Fruit fly (Drosophila melanogaster) whole organism, wandering third instar larva: ENCODE measurements around the gene CG31809.

ENCODE experiments used
- Abd-B ChIP-seq: fragments of >200 bp; optimal IDR thresholded peaks from 2 replicates; lab custom pipeline; 2017; ENCODE audit warnings: missing biosample characterization, missing genetic modification characterization
- CG32264 ChIP-seq: fragments of 200-800 bp; sonication (Bioruptor generic); optimal IDR thresholded peaks from 2 replicates; lab custom pipeline; 2016; ENCODE audit warnings: missing biosample characterization, missing genetic modification characterization
- CG9705 ChIP-seq: fragments of 200-800 bp; sonication (Bioruptor generic); optimal IDR thresholded peaks from 2 replicates; lab custom pipeline; 2018; ENCODE audit warnings: missing biosample characterization, mild to moderate bottlenecking, missing genetic modification characterization
- CrebA ChIP-seq: fragments of 200-800 bp; sonication (Bioruptor generic); optimal IDR thresholded peaks from 2 replicates; lab custom pipeline; 2016; ENCODE audit warnings: missing biosample characterization, mild to moderate bottlenecking, missing genetic modification characterization, borderline replicate concordance
- Dfd ChIP-seq: fragments of >200 bp; optimal IDR thresholded peaks from 2 replicates; lab custom pipeline; 2017; ENCODE audit warnings: missing biosample characterization, missing genetic modification characterization
- Dif ChIP-seq: fragments of 200-275, 200-300 bp; sonication (Bioruptor generic); optimal IDR thresholded peaks from 2 replicates; lab custom pipeline; 2018; ENCODE audit warnings: missing biosample characterization, missing genetic modification characterization; ENCODE audit not compliant: partially characterized antibody
- GATAd ChIP-seq: sonication (Bioruptor generic); optimal IDR thresholded peaks from 2 replicates; lab custom pipeline; 2016; ENCODE audit warnings: missing biosample characterization, missing genetic modification characterization
- HLH106 ChIP-seq: fragments of 200-800 bp; optimal IDR thresholded peaks from 3 replicates; lab custom pipeline; 2019; ENCODE audit warnings: missing biosample characterization, mild to moderate bottlenecking, missing genetic modification characterization, moderate library complexity
- Hnf4 ChIP-seq: fragments of 200-800 bp; sonication (Bioruptor generic); optimal IDR thresholded peaks from 2 replicates; lab custom pipeline; 2016; ENCODE audit warnings: missing biosample characterization, mild to moderate bottlenecking, missing genetic modification characterization
- Hr78 ChIP-seq: fragments of >200 bp; optimal IDR thresholded peaks from 2 replicates; lab custom pipeline; 2017; ENCODE audit warnings: missing biosample characterization, missing genetic modification characterization
- Hr83 ChIP-seq: fragments of 200-300 bp; sonication (Bioruptor generic); optimal IDR thresholded peaks from 2 replicates; lab custom pipeline; 2016; ENCODE audit warnings: missing biosample characterization, mild to moderate bottlenecking, missing genetic modification characterization, moderate library complexity; ENCODE audit not compliant: poor library complexity, severe bottlenecking
- Jra ChIP-seq: sonication (Bioruptor generic); optimal IDR thresholded peaks from 2 replicates; lab custom pipeline; 2016; ENCODE audit warnings: missing biosample characterization, missing genetic modification characterization
- Mio ChIP-seq: sonication (Bioruptor generic); optimal IDR thresholded peaks from 2 replicates; lab custom pipeline; 2016; ENCODE audit warnings: missing biosample characterization, missing genetic modification characterization
- Myc ChIP-seq: fragments of >200 bp; optimal IDR thresholded peaks from 2 replicates; lab custom pipeline; 2017
- N ChIP-seq: fragments of >200 bp; optimal IDR thresholded peaks from 2 replicates; lab custom pipeline; 2018; ENCODE audit warnings: missing biosample characterization, missing external identifiers, missing genetic modification characterization
- OdsH ChIP-seq: fragments of 200-800 bp; sonication (Bioruptor generic); optimal IDR thresholded peaks from 2 replicates; lab custom pipeline; 2016; ENCODE audit warnings: missing biosample characterization, mild to moderate bottlenecking, missing genetic modification characterization
- Sp1 ChIP-seq: fragments of 200-800 bp; sonication (Bioruptor generic); optimal IDR thresholded peaks from 3 replicates; lab custom pipeline; 2019; ENCODE audit warnings: missing biosample characterization, mild to moderate bottlenecking, missing genetic modification characterization, moderate library complexity
- Vsx2 ChIP-seq: fragments of 200-300, 225-300 bp; sonication (Bioruptor generic); optimal IDR thresholded peaks from 2 replicates; lab custom pipeline; 2018; ENCODE audit warnings: missing biosample characterization, missing genetic modification characterization; ENCODE audit not compliant: partially characterized antibody
- br ChIP-seq: fragments of 200-800 bp; sonication (Bioruptor generic); optimal IDR thresholded peaks from 2 replicates; lab custom pipeline; 2016; ENCODE audit warnings: missing biosample characterization, missing genetic modification characterization
- brk ChIP-seq: fragments of 200-800 bp; sonication (Bioruptor generic); optimal IDR thresholded peaks from 2 replicates; lab custom pipeline; 2016; ENCODE audit warnings: missing biosample characterization, mild to moderate bottlenecking, missing genetic modification characterization
- dl ChIP-seq, 2 experiments: fragments of 175-275, 200-275 bp in 1 of 2; fragments of 200-275 bp in 1 of 2; sonication (Bioruptor generic); optimal IDR thresholded peaks; lab custom pipeline; 2018; ENCODE audit warnings: mild to moderate bottlenecking in 2 of 2, missing biosample characterization in 2 of 2, missing genetic modification characterization in 2 of 2, moderate library complexity in 2 of 2; ENCODE audit not compliant: partially characterized antibody in 2 of 2, insufficient read depth in 1 of 2
- dmrt93B ChIP-seq: fragments of 200-800 bp; sonication (Bioruptor generic); optimal IDR thresholded peaks from 2 replicates; lab custom pipeline; 2018; ENCODE audit warnings: missing biosample characterization, mild to moderate bottlenecking, missing genetic modification characterization
- dsf ChIP-seq: sonication (Bioruptor generic); optimal IDR thresholded peaks from 2 replicates; lab custom pipeline; 2016; ENCODE audit warnings: missing biosample characterization, missing genetic modification characterization, borderline replicate concordance
- ey ChIP-seq: fragments of 200-800 bp; sonication (Bioruptor generic); optimal IDR thresholded peaks from 2 replicates; lab custom pipeline; 2016; ENCODE audit warnings: missing biosample characterization, missing genetic modification characterization
- foxo ChIP-seq, 2 experiments: fragments of 200-800 bp; sonication (Bioruptor generic); optimal IDR thresholded peaks; 2 replicates in 1 of 2; 3 replicates in 1 of 2; lab custom pipeline; 2016 to 2017; ENCODE audit warnings: missing biosample characterization in 2 of 2, missing genetic modification characterization in 2 of 2
- fru ChIP-seq: fragments of 200-800 bp; sonication (Bioruptor generic); optimal IDR thresholded peaks from 3 replicates; lab custom pipeline; 2016; ENCODE audit warnings: missing biosample characterization, mild to moderate bottlenecking, missing genetic modification characterization
- h ChIP-seq: fragments of 200-800 bp; sonication (Bioruptor generic); optimal IDR thresholded peaks from 3 replicates; lab custom pipeline; 2016; ENCODE audit warnings: missing biosample characterization, mild to moderate bottlenecking, missing genetic modification characterization
- jim ChIP-seq: fragments of 175-275, 200-325 bp; sonication (Bioruptor generic); optimal IDR thresholded peaks from 2 replicates; lab custom pipeline; 2016; ENCODE audit warnings: missing biosample characterization, mild to moderate bottlenecking, missing genetic modification characterization
- lola ChIP-seq: fragments of >200 bp; optimal IDR thresholded peaks from 2 replicates; lab custom pipeline; 2017; ENCODE audit warnings: missing biosample characterization, missing genetic modification characterization
- pan ChIP-seq: fragments of >200 bp; optimal IDR thresholded peaks from 2 replicates; lab custom pipeline; 2017
- psq ChIP-seq: fragments of 200-800 bp; sonication (Bioruptor generic); optimal IDR thresholded peaks from 3 replicates; lab custom pipeline; 2017; ENCODE audit warnings: missing biosample characterization, mild to moderate bottlenecking, missing genetic modification characterization, moderate library complexity
- rgr ChIP-seq: fragments of 200-800 bp; sonication (Bioruptor generic); optimal IDR thresholded peaks from 3 replicates; lab custom pipeline; 2016; ENCODE audit warnings: missing biosample characterization, mild to moderate bottlenecking, missing genetic modification characterization
- sage ChIP-seq: fragments of 200-800 bp; sonication (Bioruptor generic); optimal IDR thresholded peaks from 2 replicates; lab custom pipeline; 2016; ENCODE audit warnings: missing biosample characterization, mild to moderate bottlenecking, missing genetic modification characterization
- sv ChIP-seq: fragments of 200-800 bp; sonication (Bioruptor generic); optimal IDR thresholded peaks from 3 replicates; lab custom pipeline; 2016; ENCODE audit warnings: missing biosample characterization, missing genetic modification characterization
- tai ChIP-seq: sonication (Bioruptor generic); optimal IDR thresholded peaks from 2 replicates; lab custom pipeline; 2016; ENCODE audit warnings: missing biosample characterization, missing genetic modification characterization
- usp ChIP-seq: fragments of >200 bp; optimal IDR thresholded peaks from 2 replicates; lab custom pipeline; 2017; ENCODE audit warnings: missing biosample characterization, missing genetic modification characterization
- woc ChIP-seq: sonication (Bioruptor generic); optimal IDR thresholded peaks from 2 replicates; lab custom pipeline; 2016; ENCODE audit warnings: missing biosample characterization, mild to moderate bottlenecking, missing genetic modification characterization

The CG31809 gene

DNA sequence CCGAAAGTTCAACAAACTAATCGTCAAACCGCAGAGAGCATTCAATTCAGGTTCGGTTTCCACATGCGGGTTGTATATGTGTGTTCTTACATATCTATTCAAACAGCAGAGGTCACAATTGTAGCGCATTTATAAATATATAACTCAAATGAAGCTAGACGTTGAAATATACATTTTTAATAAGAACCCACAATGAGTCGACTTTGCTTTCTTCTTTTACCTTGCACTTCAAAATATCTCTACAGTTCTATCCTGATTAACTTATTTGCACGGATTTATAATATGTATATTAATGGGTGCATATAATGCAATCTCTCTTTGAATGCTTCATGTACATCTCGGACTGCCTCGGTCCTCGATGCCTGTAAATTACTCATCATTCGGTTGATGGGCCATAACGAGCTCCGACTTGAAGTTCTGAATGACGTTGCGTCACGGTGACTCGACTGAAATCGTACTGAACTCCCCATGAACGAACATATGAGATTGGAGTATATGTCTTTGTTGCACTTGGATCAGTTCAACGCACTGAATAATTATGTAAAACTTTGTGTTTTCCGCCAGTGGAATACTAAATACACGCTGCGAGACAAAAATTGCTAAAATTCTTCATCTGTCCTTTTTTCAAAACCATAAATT lies 40.1 kb downstream of the CG31809 start (continued):
- no peak for TF ChIP-seq brk
- no peak for TF ChIP-seq dmrt93B (GFP tag; lab: Kevin White, UChicago)
- no peak for TF ChIP-seq pan (lab: Kevin White, UChicago)
- TF ChIP-seq sv (GFP tag; lab: Kevin White, UChicago): no peak
- TF ChIP-seq N (GFP tag; lab: Kevin White, UChicago): no peak
- TF ChIP-seq CrebA (GFP tag; lab: Kevin White, UChicago): no peak
- TF ChIP-seq, all 38 proteins: peak for 15

DNA sequence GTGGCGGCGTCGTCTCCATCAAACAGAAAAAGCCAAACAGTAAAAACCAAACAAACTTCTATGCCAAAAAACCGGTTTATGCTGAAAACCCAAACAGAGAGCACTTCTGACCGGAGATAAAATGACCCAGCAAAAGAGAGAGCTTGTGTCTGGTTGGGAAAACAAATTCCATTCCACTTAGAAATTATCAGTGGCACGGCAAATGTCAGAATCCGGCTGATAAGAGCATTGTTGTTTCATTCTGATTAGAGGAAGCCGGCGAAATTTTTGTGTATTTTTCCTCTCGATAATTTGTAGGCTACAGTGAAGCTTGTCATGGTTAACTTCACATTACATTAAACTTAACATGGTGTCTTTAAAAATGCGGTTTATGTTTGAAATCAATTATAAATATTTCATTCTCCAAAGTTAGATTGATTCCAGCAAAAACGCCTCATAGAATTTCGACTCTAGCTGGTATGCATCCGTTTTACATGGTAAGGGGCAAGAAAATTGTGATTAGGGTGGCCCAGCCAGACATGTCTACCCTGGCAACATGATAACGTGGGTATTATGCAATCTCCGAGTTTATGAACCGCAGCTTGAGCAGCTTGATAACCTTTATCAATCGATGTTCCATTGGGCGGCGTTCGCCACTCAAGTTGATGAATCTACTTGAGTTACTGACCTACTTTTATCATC lies 41.0 kb downstream of the CG31809 start:
- peak; percentile 55 for TF ChIP-seq fru (GFP tag; lab: Kevin White, UChicago)
- no peak for TF ChIP-seq Hr78
- peak; percentile 56 for TF ChIP-seq rgr (GFP tag; lab: Kevin White, UChicago)
- no peak for TF ChIP-seq usp (GFP tag; lab: Kevin White, UChicago)
- no peak for TF ChIP-seq brk
- no peak for TF ChIP-seq br
- no peak for TF ChIP-seq dsf (GFP tag; lab: Kevin White, UChicago)
- TF ChIP-seq CrebA (GFP tag; lab: Kevin White, UChicago): no peak
- no peak for TF ChIP-seq GATAd (GFP tag; lab: Kevin White, UChicago)
- peak; percentile 56 for TF ChIP-seq ey (GFP tag; lab: Kevin White, UChicago)
- no peak for TF ChIP-seq lola
- TF ChIP-seq foxo (GFP tag; optimal IDR thresholded peaks at IDR 0.05; lab: Kevin White, UChicago): peak in 1 of 2 experiments; percentile 69
- peak; percentile 33 for TF ChIP-seq OdsH (GFP tag; lab: Kevin White, UChicago)
- TF ChIP-seq HLH106 (tag; lab: Kevin White, UChicago): peak; percentile 11
- TF ChIP-seq h (GFP tag; lab: Kevin White, UChicago): peak; percentile 48
- TF ChIP-seq N (GFP tag; lab: Kevin White, UChicago): no peak
- no peak for TF ChIP-seq Myc
- no peak for TF ChIP-seq Hnf4 (GFP tag; lab: Kevin White, UChicago)

dm6 chr2L:16816750-16817087 lies 41.8 kb downstream of the CG31809 start:
- TF ChIP-seq psq (GFP tag; lab: Kevin White, UChicago) (no peak), woc (no peak), Dif (GFP tag; lab: Kevin White, UChicago) (no peak), Jra (GFP tag; lab: Kevin White, UChicago) (no peak), OdsH (GFP tag; lab: Kevin White, UChicago) (no peak), Sp1 (GFP tag; lab: Kevin White, UChicago) (no peak), ey (GFP tag; lab: Kevin White, UChicago) (no peak), usp (GFP tag; lab: Kevin White, UChicago) (no peak), dl (GFP tag; optimal IDR thresholded peaks at IDR 0.05; lab: Kevin White, UChicago; ENCODE audit: insufficient read depth in 1 of 2, partially characterized antibody in 2 of 2) (no peak), foxo (GFP tag; optimal IDR thresholded peaks at IDR 0.05; lab: Kevin White, UChicago) (no peak), dmrt93B (GFP tag; lab: Kevin White, UChicago) (no peak), CG9705 (GFP tag; lab: Kevin White, UChicago) (no peak), Abd-B (GFP tag; lab: Kevin White, UChicago) (no peak), N (GFP tag; lab: Kevin White, UChicago) (no peak), Hr83 (no peak)

DNA sequence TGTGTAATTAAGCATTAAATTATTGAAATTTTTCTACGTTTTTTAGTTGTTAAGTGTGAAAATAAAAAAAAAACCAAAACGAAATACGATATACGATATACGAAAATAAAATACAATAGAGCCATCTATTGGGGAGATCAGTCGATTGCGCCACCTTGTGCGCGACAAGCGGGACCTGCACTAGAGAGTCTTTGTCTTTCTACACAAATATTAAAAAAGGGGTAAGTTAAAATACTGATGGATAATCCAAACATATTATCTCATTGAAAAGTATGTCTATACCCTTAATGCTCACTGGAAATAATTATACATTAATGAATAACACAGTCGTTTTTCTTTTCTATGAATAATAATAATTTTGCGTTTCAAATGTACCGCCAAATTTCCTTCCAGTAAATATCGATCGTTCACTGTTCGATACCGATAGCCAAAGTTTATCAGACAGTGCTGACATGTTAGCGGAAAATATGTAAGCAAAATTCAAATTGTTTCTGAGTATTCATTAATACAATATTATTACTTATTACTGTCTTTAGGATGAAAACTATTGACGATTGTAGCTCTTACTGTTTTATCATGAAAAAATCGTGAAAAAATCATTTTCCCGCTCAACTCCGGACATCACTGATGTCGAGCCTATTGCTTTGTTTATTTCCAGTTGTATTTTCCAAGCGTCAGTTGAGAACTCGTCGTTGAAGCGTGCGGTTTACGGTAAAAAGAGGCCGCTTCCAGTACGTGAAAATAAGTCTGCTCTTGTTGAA lies 42.3 kb downstream of the CG31809 start, which contains the start of gene mdy:
Gene mdy (plus strand): TSS at position 672 of the 761 bp plus-strand sequence.
- TF ChIP-seq CG32264 (GFP tag; lab: Kevin White, UChicago) (peak; percentile 44), tai (GFP tag; lab: Kevin White, UChicago) (peak; percentile 76), jim (GFP tag; lab: Kevin White, UChicago) (no peak), Hr78 (no peak), Dif (GFP tag; lab: Kevin White, UChicago) (no peak), Hnf4 (GFP tag; lab: Kevin White, UChicago) (peak; percentile 69), woc (peak; percentile 89), foxo (GFP tag; optimal IDR thresholded peaks at IDR 0.05; lab: Kevin White, UChicago) (peak in 1 of 2 experiments; percentile 70), Mio (no peak), usp (GFP tag; lab: Kevin White, UChicago) (no peak), Myc (peak; percentile 96), Vsx2 (GFP tag; lab: Kevin White, UChicago) (no peak), lola (no peak), OdsH (GFP tag; lab: Kevin White, UChicago) (peak; percentile 73), Abd-B (GFP tag; lab: Kevin White, UChicago) (no peak), dl (GFP tag; optimal IDR thresholded peaks at IDR 0.05; lab: Kevin White, UChicago; ENCODE audit: insufficient read depth in 1 of 2, partially characterized antibody in 2 of 2) (no peak), br (peak; percentile 56), rgr (GFP tag; lab: Kevin White, UChicago) (peak; percentile 69), ey (GFP tag; lab: Kevin White, UChicago) (peak; percentile 69), sage (GFP tag; lab: Kevin White, UChicago) (peak; percentile 54), CG9705 (GFP tag; lab: Kevin White, UChicago) (peak; percentile 14), HLH106 (tag; lab: Kevin White, UChicago) (peak; percentile 54), Dfd (GFP tag; lab: Kevin White, UChicago) (no peak), fru (GFP tag; lab: Kevin White, UChicago) (peak; percentile 67), N (GFP tag; lab: Kevin White, UChicago) (no peak), dmrt93B (GFP tag; lab: Kevin White, UChicago) (peak; percentile 24), GATAd (GFP tag; lab: Kevin White, UChicago) (peak; percentile 22)
